Fruit fly (Drosophila melanogaster) whole organism, embryonic: ENCODE data around the gene Or69a.
A peak's percentile ranks its signal among the peaks of the same experiment; 100 is the strongest.

ENCODE experiments used
- Mes4 ChIP-seq: fragments of 200-800 bp; sonication (Bioruptor generic); optimal IDR thresholded peaks from 2 replicates; lab custom pipeline; 2016; ENCODE audit warnings: missing biosample characterization, missing genetic modification characterization
- bsh ChIP-seq, 2 experiments: fragments of 200-800 bp; sonication (Bioruptor generic); optimal IDR thresholded peaks; 2 replicates each; lab custom pipeline; 2017 to 2018; ENCODE audit warnings: mild to moderate bottlenecking in 2 of 2, missing biosample characterization in 2 of 2, missing genetic modification characterization in 2 of 2, moderate library complexity in 1 of 2

Gene Or69a

dm6 chr3L:12915431-12915830, 52.1 kb downstream of the Or69a start:
- TF ChIP-seq Mes4 (no peak), bsh (GFP tag; optimal IDR thresholded peaks at IDR 0.05; lab: Kevin White, UChicago) (peak in 1 of 2 experiments; percentile 41)
